Worm (Caenorhabditis elegans): Measurements from ENCODE around the gene dct-8.

DNA sequence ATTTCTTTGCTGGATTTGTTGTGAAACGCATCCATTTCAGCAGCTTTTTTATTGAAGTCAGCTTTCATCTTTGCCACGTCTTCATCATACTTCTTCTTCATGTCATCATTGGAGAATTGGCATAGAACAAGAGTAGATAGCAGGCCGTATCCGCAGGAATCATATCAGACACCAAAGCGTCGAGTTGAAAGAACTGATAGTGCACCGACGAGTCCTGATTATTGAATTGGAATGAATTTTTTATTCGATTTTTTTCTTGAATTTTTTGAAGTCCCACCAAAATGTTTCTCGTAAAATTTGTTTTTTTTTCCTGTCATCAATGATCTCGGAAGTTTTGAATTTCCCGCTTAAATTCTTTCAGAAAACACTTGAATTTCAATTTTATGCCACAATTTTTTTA, 11.5 kb downstream of the dct-8 start, which contains the start of gene F56D6.11:
- no peak for TF ChIP-seq med-1 (GFP tag; optimal IDR thresholded peaks at IDR 0.05; ENCODE audit: insufficient read depth)
- no peak for TF ChIP-seq klf-2 (GFP tag; conservative IDR thresholded peaks at IDR 0.05)
